Fruit fly (Drosophila melanogaster) whole organism: ENCODE measurements around the gene yellow-e.

Experiments
- Dll ChIP-seq: fragments of >200 bp; optimal IDR thresholded peaks from 2 replicates; lab custom pipeline; 2017
- EcR ChIP-seq, 2 experiments: fragments of >200 bp; optimal IDR thresholded peaks; 2 replicates each; lab custom pipeline; 2017; ENCODE audit warnings: missing biosample characterization in 2 of 2, missing genetic modification characterization in 2 of 2, missing genetic modification reagents in 2 of 2
- psq ChIP-seq: fragments of >200 bp; optimal IDR thresholded peaks from 2 replicates; lab custom pipeline; 2017
- usp ChIP-seq: fragments of >200 bp; optimal IDR thresholded peaks from 2 replicates; lab custom pipeline; 2017; ENCODE audit warnings: missing biosample characterization, missing genetic modification characterization, mixed read lengths

DNA sequence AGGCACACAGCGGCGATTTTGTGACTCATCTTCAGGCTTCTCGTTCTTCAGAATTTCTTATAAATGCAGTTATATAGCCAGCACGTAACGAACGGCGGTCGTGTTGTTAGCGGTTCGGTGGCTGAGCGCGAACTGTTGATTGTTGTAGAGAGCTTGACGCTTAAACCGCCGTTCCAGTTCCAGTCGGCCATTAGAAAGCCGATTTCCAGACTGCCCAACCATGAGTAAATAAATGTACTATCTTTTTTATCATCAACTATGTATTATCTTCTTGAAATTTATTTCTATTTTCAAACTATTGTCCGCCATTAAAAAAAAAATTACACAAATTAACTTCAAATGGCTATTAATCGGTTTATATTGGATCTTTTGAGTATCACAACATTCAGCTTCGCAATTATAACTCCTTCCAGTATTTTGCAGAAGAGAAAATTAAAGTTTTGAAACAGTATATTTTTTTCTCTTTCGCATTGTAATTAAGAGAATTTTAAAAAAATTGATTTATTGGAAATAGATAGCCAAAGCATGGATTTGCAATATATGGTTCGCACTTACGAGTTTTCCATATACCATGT is 13.3 kb downstream of the yellow-e start, which contains the start of gene GILT1:
- TF ChIP-seq usp (GFP tag; lab: Kevin White, UChicago) (no peak), psq (lab: Kevin White, UChicago) (no peak), Dll (lab: Kevin White, UChicago) (no peak), EcR (GFP tag; optimal IDR thresholded peaks at IDR 0.05; lab: Kevin White, UChicago) (no peak)
